Fruit fly (Drosophila melanogaster) S2 (cell line): ENCODE data around the gene TTLL6B.

Experiments
- CG8478 ChIP-seq: fragments of >200 bp; optimal IDR thresholded peaks from 2 replicates; lab custom pipeline; 2018
- CTCF ChIP-seq, 2 experiments: fragments of >200 bp; optimal IDR thresholded peaks; 2 replicates each; lab custom pipeline; 2018

dm6 chr3R:27289638-27290037, 38.8 kb upstream of the TTLL6B start:
- no peak for TF ChIP-seq CG8478 (lab: Kevin White, UChicago)
- TF ChIP-seq CTCF (optimal IDR thresholded peaks at IDR 0.05; lab: Kevin White, UChicago): no peak
